Worm (Caenorhabditis elegans) whole organism, L4/young adult: Measurements from ENCODE around the gene sre-24.

Source experiments
- W03F9.2 ChIP-seq: fragments of 150-350 bp; optimal IDR thresholded peaks from 2 replicates; lab custom pipeline; 2014; ENCODE audit warnings: missing biosample characterization, missing genetic modification characterization
- dao-5 ChIP-seq: sonication (generic microtip); optimal IDR thresholded peaks from 2 replicates; lab custom pipeline; 2016; ENCODE audit warnings: missing genotype, missing genetic modification characterization, moderate library complexity, missing compliant biosample characterization
- him-1 ChIP-seq: sonication (generic microtip); optimal IDR thresholded peaks from 2 replicates; lab custom pipeline; 2016; ENCODE audit warnings: missing genotype, missing genetic modification reagents, missing genetic modification characterization, missing compliant biosample characterization

DNA sequence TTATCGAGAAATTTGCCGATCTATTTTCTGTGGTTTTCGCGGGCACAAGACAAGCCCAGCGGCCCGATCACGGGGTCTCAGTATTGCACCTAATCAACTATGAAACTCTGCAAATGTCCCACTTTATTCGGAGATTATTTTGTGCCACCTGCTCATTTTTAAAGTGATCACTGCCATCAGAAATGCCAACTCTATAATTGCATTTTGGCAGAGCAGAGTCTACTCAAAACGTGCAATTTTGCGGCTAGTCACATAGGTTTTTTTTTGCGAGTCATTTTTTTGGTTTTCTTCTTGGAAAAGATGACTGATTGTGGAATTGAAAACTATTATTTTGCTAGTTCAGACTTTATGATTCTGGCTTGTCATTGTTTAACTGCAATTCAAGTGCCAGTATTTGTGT is 19.6 kb upstream of the sre-24 start, which contains the start of gene srh-240:
- TF ChIP-seq dao-5 (tag; lab: Kevin White, UChicago) (no peak), him-1 (tag; lab: Kevin White, UChicago) (no peak), W03F9.2 (tag; lab: Kevin White, UChicago) (no peak)
